Worm (Caenorhabditis elegans) whole organism, young adult: ENCODE data around the gene T01H3.2.

Experiments used
- B0336.3 ChIP-seq: fragments of 200-800 bp; sonication (Bioruptor generic); IDR thresholded peaks from 2 replicates; pipeline ENCODE4 v1.3.6; 2022; ENCODE audit warnings: missing genetic modification characterization, missing compliant biosample characterization
- D2030.7 ChIP-seq: fragments of 200-800 bp; sonication (Bioruptor generic); IDR thresholded peaks from 2 replicates; pipeline ENCODE4 v1.3.6; 2022; ENCODE audit warnings: missing genetic modification reagents, missing genetic modification characterization, missing compliant biosample characterization
- F10E7.11 ChIP-seq: sonication (generic microtip); optimal IDR thresholded peaks from 2 replicates; lab custom pipeline; 2017; ENCODE audit warnings: mild to moderate bottlenecking, missing genetic modification characterization, moderate library complexity, missing compliant biosample characterization
- F57A8.1 ChIP-seq: fragments of 200-800 bp; sonication (Bioruptor generic); optimal IDR thresholded peaks from 2 replicates; lab custom pipeline; 2018; ENCODE audit warnings: mild to moderate bottlenecking, missing genetic modification characterization, moderate library complexity, missing compliant biosample characterization
- F57C9.4 ChIP-seq: sonication (generic microtip); optimal IDR thresholded peaks from 2 replicates; lab custom pipeline; 2017; ENCODE audit warnings: mild to moderate bottlenecking, missing genetic modification characterization, missing compliant biosample characterization
- K11D2.4 ChIP-seq: fragments of 200-800 bp; sonication (Bioruptor generic); IDR thresholded peaks from 2 replicates; pipeline ENCODE4 v1.3.6; 2022; ENCODE audit warnings: missing genetic modification reagents, missing genetic modification characterization, missing compliant biosample characterization
- K12H6.12 ChIP-seq: fragments of 200-800 bp; sonication (Bioruptor generic); optimal IDR thresholded peaks from 2 replicates; lab custom pipeline; 2018; ENCODE audit warnings: mild to moderate bottlenecking, missing genetic modification characterization, missing compliant biosample characterization
- Y95B8A.8 ChIP-seq: fragments of 200-800 bp; sonication (Bioruptor generic); IDR thresholded peaks from 2 replicates; pipeline ENCODE4 v1.3.6; 2022; ENCODE audit warnings: missing genetic modification reagents, missing genetic modification characterization, missing compliant biosample characterization
- ZK185.1 ChIP-seq: sonication (generic microtip); optimal IDR thresholded peaks from 2 replicates; lab custom pipeline; 2016; ENCODE audit warnings: mild to moderate bottlenecking, missing genetic modification characterization, missing compliant biosample characterization; ENCODE audit not compliant: poor library complexity, severe bottlenecking
- ama-1 ChIP-seq, 3 experiments: fragments of 150-350 bp in 1 of 3; sonication (generic microtip) in 2 of 3; optimal IDR thresholded peaks; 2 replicates each; lab custom pipeline; 2014 to 2018; ENCODE audit warnings: missing biosample characterization in 2 of 3, missing genetic modification characterization in 2 of 3, missing genetic modification reagents in 2 of 3
- aptf-3 ChIP-seq: fragments of 200-800 bp; sonication (Bioruptor generic); IDR thresholded peaks from 2 replicates; pipeline ENCODE4 v1.3.6; 2022; ENCODE audit warnings: missing genetic modification characterization, missing compliant biosample characterization
- athp-1 ChIP-seq: sonication (generic microtip); optimal IDR thresholded peaks from 2 replicates; lab custom pipeline; 2017; ENCODE audit warnings: mild to moderate bottlenecking, missing genetic modification characterization, missing compliant biosample characterization
- attf-3 ChIP-seq: fragments of 200-800 bp; sonication (Bioruptor generic); conservative IDR thresholded peaks from 2 replicates; pipeline ENCODE4 v1.3.6; 2022; ENCODE audit warnings: missing genetic modification reagents, missing genetic modification characterization, missing compliant biosample characterization
- attf-5 ChIP-seq: fragments of 200-800 bp; sonication (Bioruptor generic); optimal IDR thresholded peaks from 2 replicates; lab custom pipeline; 2018; ENCODE audit warnings: mild to moderate bottlenecking, missing genetic modification characterization, missing compliant biosample characterization
- cebp-1 ChIP-seq, 2 experiments: fragments of 200-800 bp in 1 of 2; sonication (Bioruptor generic) in 1 of 2; sonication (generic microtip) in 1 of 2; IDR thresholded peaks in 1 of 2; optimal IDR thresholded peaks in 1 of 2; 2 replicates each; pipeline versions ENCODE4 v1.3.6 to Lab custom; 2017 to 2022; ENCODE audit warnings: missing compliant biosample characterization in 2 of 2, missing genetic modification characterization in 2 of 2, mild to moderate bottlenecking in 1 of 2, missing genetic modification reagents in 1 of 2, moderate library complexity in 1 of 2
- cebp-2 ChIP-seq: fragments of 200-800 bp; sonication (Bioruptor generic); IDR thresholded peaks from 2 replicates; pipeline ENCODE4 v1.3.6; 2022; ENCODE audit warnings: missing genetic modification characterization, missing compliant biosample characterization
- ceh-100 ChIP-seq: fragments of 200-800 bp; sonication (Bioruptor generic); IDR thresholded peaks from 2 replicates; pipeline ENCODE4 v1.3.6; 2022; ENCODE audit warnings: missing genetic modification reagents, missing genetic modification characterization, missing compliant biosample characterization
- ceh-58 ChIP-seq: fragments of 200-800 bp; sonication (Bioruptor generic); IDR thresholded peaks from 2 replicates; pipeline ENCODE4 v1.3.6; 2022; ENCODE audit warnings: missing genetic modification characterization, missing compliant biosample characterization
- chd-7 ChIP-seq: sonication (generic microtip); optimal IDR thresholded peaks from 2 replicates; lab custom pipeline; 2016; ENCODE audit warnings: mild to moderate bottlenecking, missing genetic modification characterization, moderate library complexity, missing compliant biosample characterization
- dpl-1 ChIP-seq: fragments of 150-350 bp; optimal IDR thresholded peaks from 2 replicates; lab custom pipeline; 2014; ENCODE audit warnings: missing biosample characterization, missing genetic modification reagents, missing genetic modification characterization
- egl-44 ChIP-seq: fragments of 200-800 bp; sonication (Bioruptor generic); IDR thresholded peaks from 2 replicates; pipeline ENCODE4 v1.3.6; 2022; ENCODE audit warnings: missing genetic modification reagents, missing genetic modification characterization, missing compliant biosample characterization
- egrh-3 ChIP-seq: fragments of 200-800 bp; sonication (Bioruptor generic); IDR thresholded peaks from 2 replicates; pipeline ENCODE4 v1.3.6; 2022; ENCODE audit warnings: missing genetic modification reagents, missing genetic modification characterization, missing compliant biosample characterization
- gei-17 ChIP-seq: fragments of 200-800 bp; sonication (Bioruptor generic); optimal IDR thresholded peaks from 2 replicates; lab custom pipeline; 2018; ENCODE audit warnings: mild to moderate bottlenecking, missing genetic modification characterization, missing compliant biosample characterization
- hlh-12 ChIP-seq: sonication (generic microtip); optimal IDR thresholded peaks from 2 replicates; lab custom pipeline; 2016; ENCODE audit warnings: missing genetic modification characterization, missing compliant biosample characterization
- hlh-26 ChIP-seq: fragments of 200-800 bp; sonication (Bioruptor generic); conservative IDR thresholded peaks from 2 replicates; pipeline ENCODE4 v1.3.6; 2022; ENCODE audit warnings: missing genetic modification reagents, missing genetic modification characterization, missing compliant biosample characterization
- hrde-1 ChIP-seq: sonication (generic microtip); optimal IDR thresholded peaks from 2 replicates; lab custom pipeline; 2016; ENCODE audit warnings: missing genetic modification characterization, mild to moderate bottlenecking, missing compliant biosample characterization, moderate library complexity, missing genotype, missing genetic modification reagents, borderline replicate concordance
- hsf-1 ChIP-seq: fragments of 200-800 bp; sonication (Bioruptor generic); IDR thresholded peaks from 2 replicates; pipeline ENCODE4 v1.3.6; 2022; ENCODE audit warnings: missing genetic modification reagents, missing genetic modification characterization, missing compliant biosample characterization
- let-526 ChIP-seq: fragments of 200-800 bp; sonication (Bioruptor generic); IDR thresholded peaks from 2 replicates; pipeline ENCODE4 v1.3.6; 2022; ENCODE audit warnings: missing genetic modification reagents, missing genetic modification characterization, missing compliant biosample characterization
- madf-6 ChIP-seq: fragments of 200-800 bp; sonication (Bioruptor generic); IDR thresholded peaks from 2 replicates; pipeline ENCODE4 v1.3.6; 2022; ENCODE audit warnings: missing genetic modification reagents, missing genetic modification characterization, missing compliant biosample characterization
- mel-28 ChIP-seq: sonication (generic microtip); optimal IDR thresholded peaks from 2 replicates; lab custom pipeline; 2016; ENCODE audit warnings: borderline replicate concordance, mild to moderate bottlenecking, missing genetic modification characterization, missing compliant biosample characterization
- nfyb-1 ChIP-seq: fragments of 200-800 bp; sonication (Bioruptor generic); IDR thresholded peaks from 2 replicates; pipeline ENCODE4 v1.3.6; 2022; ENCODE audit warnings: missing genetic modification reagents, missing genetic modification characterization, missing compliant biosample characterization
- nhr-120 ChIP-seq: fragments of 200-800 bp; sonication (Bioruptor generic); IDR thresholded peaks from 2 replicates; pipeline ENCODE4 v1.3.6; 2022; ENCODE audit warnings: missing genetic modification characterization, missing compliant biosample characterization
- pbrm-1 ChIP-seq: fragments of 200-800 bp; sonication (Bioruptor generic); IDR thresholded peaks from 2 replicates; pipeline ENCODE4 v1.3.6; 2022; ENCODE audit warnings: missing genetic modification reagents, missing genetic modification characterization, missing compliant biosample characterization
- rcor-1 ChIP-seq: fragments of 200-800 bp; sonication (Bioruptor generic); IDR thresholded peaks from 2 replicates; pipeline ENCODE4 v1.3.6; 2022; ENCODE audit warnings: missing genetic modification reagents, missing genetic modification characterization, missing compliant biosample characterization
- snpc-1.1 ChIP-seq: sonication (generic microtip); optimal IDR thresholded peaks from 2 replicates; lab custom pipeline; 2017; ENCODE audit warnings: missing genetic modification characterization, mild to moderate bottlenecking, missing compliant biosample characterization, antibody characterized with exemption, moderate library complexity, missing genotype, missing genetic modification reagents; ENCODE audit not compliant: insufficient read depth
- snpc-1.3 ChIP-seq: sonication (generic microtip); optimal IDR thresholded peaks from 2 replicates; lab custom pipeline; 2017; ENCODE audit warnings: missing genetic modification characterization, mild to moderate bottlenecking, missing compliant biosample characterization, antibody characterized with exemption, moderate library complexity, missing genotype, missing genetic modification reagents; ENCODE audit not compliant: insufficient read depth
- snpc-4 ChIP-seq, 5 experiments: fragments of 150-350 bp in 1 of 5; sonication (generic microtip) in 4 of 5; optimal IDR thresholded peaks; 2 replicates each; lab custom pipeline; 2014 to 2018; ENCODE audit warnings: missing genetic modification characterization in 5 of 5, missing biosample characterization in 3 of 5, antibody characterized with exemption in 2 of 5, mild to moderate bottlenecking in 2 of 5, missing compliant biosample characterization in 2 of 5, missing genotype in 2 of 5, moderate library complexity in 2 of 5, missing genetic modification reagents in 1 of 5
- somi-1 ChIP-seq: fragments of 200-800 bp; sonication (Bioruptor generic); optimal IDR thresholded peaks from 2 replicates; lab custom pipeline; 2018; ENCODE audit warnings: mild to moderate bottlenecking, missing genetic modification characterization, missing compliant biosample characterization
- tlf-1 ChIP-seq: fragments of 200-800 bp; sonication (Bioruptor generic); optimal IDR thresholded peaks from 2 replicates; lab custom pipeline; 2018; ENCODE audit warnings: mild to moderate bottlenecking, missing genetic modification characterization, missing compliant biosample characterization
- unc-130 ChIP-seq: sonication (generic microtip); optimal IDR thresholded peaks from 2 replicates; lab custom pipeline; 2016; ENCODE audit warnings: missing genetic modification reagents, missing genetic modification characterization, missing compliant biosample characterization
- xnd-1 ChIP-seq: sonication (generic microtip); optimal IDR thresholded peaks from 2 replicates; lab custom pipeline; 2016; ENCODE audit warnings: missing genotype, missing genetic modification reagents, missing genetic modification characterization, missing compliant biosample characterization
- zfh-2 ChIP-seq: fragments of 200-800 bp; sonication (Bioruptor generic); conservative IDR thresholded peaks from 2 replicates; pipeline ENCODE4 v1.3.6; 2022; ENCODE audit warnings: missing genetic modification reagents, missing genetic modification characterization, missing compliant biosample characterization
- zim-3 ChIP-seq: sonication (generic microtip); optimal IDR thresholded peaks from 2 replicates; lab custom pipeline; 2017; ENCODE audit warnings: mild to moderate bottlenecking, missing genetic modification characterization, moderate library complexity, missing compliant biosample characterization
- ztf-3 ChIP-seq: fragments of 200-800 bp; sonication (Bioruptor generic); optimal IDR thresholded peaks from 2 replicates; lab custom pipeline; 2018; ENCODE audit warnings: mild to moderate bottlenecking, missing genetic modification characterization, missing compliant biosample characterization
- ztf-6 ChIP-seq: fragments of 200-800 bp; sonication (Bioruptor generic); IDR thresholded peaks from 2 replicates; pipeline ENCODE4 v1.3.6; 2022; ENCODE audit warnings: missing genetic modification reagents, missing genetic modification characterization, missing compliant biosample characterization

The T01H3.2 gene

ce11 chrII:7858101-7858500 is 19.7 kb downstream of the T01H3.2 start, which contains the start of gene sds-22:
Gene sds-22, plus strand, starts transcription at chrII:7858401.
- no peak for TF ChIP-seq let-526 (GFP tag; lab: Robert Waterston, UW)
- TF ChIP-seq hlh-26 = no peak
- no peak for TF ChIP-seq nhr-120 (GFP tag; lab: Robert Waterston, UW)
- no peak for TF ChIP-seq ceh-58
- TF ChIP-seq rcor-1 (GFP tag; lab: Robert Waterston, UW) = no peak
- no peak for TF ChIP-seq zfh-2 (GFP tag; lab: Robert Waterston, UW)
- TF ChIP-seq xnd-1 (tag; lab: Kevin White, UChicago) = no peak
- TF ChIP-seq hlh-12 (tag; lab: Kevin White, UChicago) = no peak
- no peak for TF ChIP-seq hrde-1 (tag; lab: Kevin White, UChicago)
- TF ChIP-seq ama-1 (optimal IDR thresholded peaks at IDR 0.05; lab: Kevin White, UChicago) = no peak
- no peak for TF ChIP-seq ama-1 (GFP tag; optimal IDR thresholded peaks at IDR 0.05; lab: Kevin White, UChicago)
- TF ChIP-seq K11D2.4 = no peak
- TF ChIP-seq ztf-6 = no peak
- no peak for TF ChIP-seq mel-28 (tag; lab: Kevin White, UChicago)
- no peak for TF ChIP-seq snpc-1.3 (tag; lab: Kevin White, UChicago)
- no peak for TF ChIP-seq egl-44 (GFP tag; lab: Robert Waterston, UW)
- no peak for TF ChIP-seq gei-17 (GFP tag; lab: Kevin White, UChicago)
- TF ChIP-seq ZK185.1 (tag; lab: Kevin White, UChicago) = no peak
- no peak for TF ChIP-seq cebp-1 (GFP tag; IDR thresholded peaks at IDR 0.05; lab: Robert Waterston, UW)
- TF ChIP-seq cebp-1 (tag; optimal IDR thresholded peaks at IDR 0.05; lab: Kevin White, UChicago) = no peak
- no peak for TF ChIP-seq athp-1 (tag; lab: Kevin White, UChicago)
- no peak for TF ChIP-seq pbrm-1 (GFP tag; lab: Robert Waterston, UW)

- TF ChIP-seq zim-3 (tag; lab: Kevin White, UChicago) = no peak
- no peak for TF ChIP-seq dpl-1
- TF ChIP-seq unc-130 = no peak
- no peak for TF ChIP-seq cebp-2 (GFP tag; lab: Robert Waterston, UW)
- TF ChIP-seq egl-44 (GFP tag; lab: Robert Waterston, UW) = no peak
- TF ChIP-seq B0336.3 = no peak
- no peak for TF ChIP-seq snpc-1.1
- peak; percentile 28 for TF ChIP-seq K12H6.12
- no peak for TF ChIP-seq nfyb-1 (GFP tag; lab: Robert Waterston, UW)
- TF ChIP-seq attf-5 (GFP tag; lab: Kevin White, UChicago) = peak; percentile 1
- TF ChIP-seq Y95B8A.8 (GFP tag; lab: Robert Waterston, UW) = no peak
- peak; percentile 97 for TF ChIP-seq attf-3 (GFP tag; lab: Robert Waterston, UW)
- TF ChIP-seq ceh-100 (GFP tag; lab: Robert Waterston, UW) = peak; percentile 78
These were observed 20.2 kb downstream of the T01H3.2 start, which contains the start of the genes cec-3 and T09A5.15 for ce11 chrII:7857485-7858010. Gene cec-3, minus strand, starts transcription at chrII:7857600. Gene T09A5.15, plus strand, starts transcription at chrII:7857960.

ce11 chrII:7855619-7856018 is 22.2 kb downstream of the T01H3.2 start, which contains the start of gene mdmh-35:
Gene mdmh-35, minus strand, starts transcription at chrII:7855719.
- TF ChIP-seq tlf-1 (GFP tag; lab: Kevin White, UChicago) = no peak
- TF ChIP-seq pbrm-1 (GFP tag; lab: Robert Waterston, UW) = no peak
- TF ChIP-seq aptf-3 (GFP tag; lab: Robert Waterston, UW) = no peak
- TF ChIP-seq snpc-4 (GFP tag; optimal IDR thresholded peaks at IDR 0.05; lab: Kevin White, UChicago) = no peak
- no peak for TF ChIP-seq snpc-4 (tag; optimal IDR thresholded peaks at IDR 0.05; lab: Kevin White, UChicago)
- TF ChIP-seq madf-6 (GFP tag; lab: Robert Waterston, UW) = no peak
- no peak for TF ChIP-seq zfh-2 (GFP tag; lab: Robert Waterston, UW)
- TF ChIP-seq egrh-3 = no peak
- TF ChIP-seq ztf-3 = no peak
- TF ChIP-seq F10E7.11 (tag; lab: Kevin White, UChicago) = no peak
- no peak for TF ChIP-seq F57A8.1 (GFP tag; lab: Kevin White, UChicago)
- TF ChIP-seq hsf-1 (GFP tag; lab: Robert Waterston, UW) = no peak
- no peak for TF ChIP-seq F57C9.4 (tag; lab: Kevin White, UChicago)
- no peak for TF ChIP-seq somi-1 (GFP tag; lab: Kevin White, UChicago)
- no peak for TF ChIP-seq chd-7
- no peak for TF ChIP-seq D2030.7 (GFP tag; lab: Robert Waterston, UW)
